Fruit fly (Drosophila melanogaster) whole organism, embryonic: Measurements from ENCODE around the gene EndoGI.

Source experiments
- Blimp-1 ChIP-seq: fragments of 200-800 bp; sonication (Bioruptor generic); optimal IDR thresholded peaks from 3 replicates; lab custom pipeline; 2018; ENCODE audit warnings: missing biosample characterization, missing genetic modification characterization, mild to moderate bottlenecking, moderate library complexity, missing genetic modification reagents
- ERR ChIP-seq: fragments of 200-800 bp; sonication (Bioruptor generic); optimal IDR thresholded peaks from 2 replicates; lab custom pipeline; 2016; ENCODE audit warnings: missing biosample characterization, missing genetic modification characterization
- stwl ChIP-seq: fragments of 200-800 bp; sonication (Bioruptor generic); optimal IDR thresholded peaks from 3 replicates; lab custom pipeline; 2018; ENCODE audit warnings: missing biosample characterization, mild to moderate bottlenecking, missing genetic modification characterization, moderate library complexity

DNA sequence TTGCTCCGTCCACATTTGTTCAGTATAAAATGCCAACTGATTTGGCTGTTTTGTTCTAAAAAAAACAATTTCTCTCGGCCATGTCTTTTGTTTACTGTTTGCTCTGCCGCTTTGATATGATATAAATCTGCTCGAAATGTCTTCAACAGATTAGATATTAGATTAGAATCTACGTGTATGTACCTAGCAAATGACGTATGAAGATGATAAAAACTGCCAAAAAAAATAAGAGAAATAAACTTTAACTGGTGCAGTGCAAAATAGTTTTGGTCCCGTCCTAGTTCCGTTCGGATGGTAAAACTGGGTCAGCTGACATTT, 1.4 kb upstream of the EndoGI start:
- TF ChIP-seq stwl (no peak), ERR (GFP tag; lab: Kevin White, UChicago) (no peak), Blimp-1 (GFP tag; lab: Kevin White, UChicago) (no peak)
